Worm (Caenorhabditis elegans): Measurements from ENCODE around the gene mrps-18C.
"Not testable (repeated sequence)": the region's sequence is repeated elsewhere in the genome, so short reads cannot be mapped to it uniquely, and the experiment has no call there.

mrps-18C gene

ce11 chrIII:4962393-4962792 is 27.0 kb downstream of the mrps-18C start, which contains the start of gene vps-22:
vps-22 (minus strand) TSS chrIII:4962493.
- no peak for TF ChIP-seq ceh-13 (GFP tag; optimal IDR thresholded peaks at IDR 0.05)
- no peak for TF ChIP-seq B0310.2 (tag; optimal IDR thresholded peaks at IDR 0.05)
- no peak for TF ChIP-seq F13C5.2 (tag; optimal IDR thresholded peaks at IDR 0.05)
- TF ChIP-seq ama-1 (optimal IDR thresholded peaks at IDR 0.05) = no peak

DNA sequence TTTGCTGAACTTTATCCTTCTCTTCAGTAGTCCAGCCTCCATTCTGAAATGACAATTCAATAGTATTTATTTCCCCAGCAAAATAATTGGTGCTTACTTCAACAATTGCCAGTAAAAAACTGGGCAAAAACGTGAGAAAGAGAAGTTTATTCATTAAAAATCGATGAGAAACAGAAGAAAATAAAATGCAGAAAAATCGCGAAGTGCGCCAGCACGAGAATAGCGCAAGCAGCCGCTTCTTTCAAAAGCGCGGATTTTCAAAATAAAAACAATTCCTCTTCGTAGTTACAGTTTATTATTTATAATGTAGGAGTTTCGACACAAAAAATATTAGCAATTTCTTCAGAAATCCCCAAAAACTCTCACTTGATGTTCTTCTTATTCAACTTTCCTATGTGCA is 27.5 kb downstream of the mrps-18C start, which contains the start of gene C27F2.9:
C27F2.9 (minus strand) TSS at position 159 of the 400 bp plus-strand sequence.
- TF ChIP-seq pes-1 (GFP tag; IDR thresholded peaks at IDR 0.05) (peak; percentile 67), F13C5.2 (tag; optimal IDR thresholded peaks at IDR 0.05) (peak; percentile 91), ets-7 (tag; optimal IDR thresholded peaks at IDR 0.05) (peak; percentile 1), hmbx-1 (tag; optimal IDR thresholded peaks at IDR 0.05) (no peak), sea-1 (GFP tag; conservative IDR thresholded peaks at IDR 0.05) (0 out of 2 replicates have a peak, but pooled peaks have one; percentile 14), tbx-11 (GFP tag; IDR thresholded peaks at IDR 0.05) (0 out of 2 replicates have a peak, but pooled peaks have one; percentile 5), hnd-1 (tag; optimal IDR thresholded peaks at IDR 0.05) (no peak)

DNA sequence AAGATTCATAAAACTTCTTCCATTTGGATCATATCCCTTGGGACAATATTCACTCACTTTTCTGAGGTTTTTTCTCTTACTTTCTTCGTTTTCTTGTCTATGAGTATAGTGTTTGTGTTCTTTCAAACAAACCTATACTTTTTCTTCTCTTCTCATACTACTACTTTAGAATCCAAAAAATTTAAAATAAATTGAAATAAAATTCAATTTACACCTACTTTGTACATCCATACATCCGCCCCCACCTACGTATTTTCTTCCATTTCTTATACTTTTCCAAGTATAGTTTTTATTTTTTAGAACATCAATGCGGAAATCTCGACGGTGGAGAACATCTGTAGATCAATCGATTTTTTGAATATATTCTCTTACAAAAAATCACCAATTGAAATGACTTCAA is 29.9 kb downstream of the mrps-18C start, which contains the start of gene nca-2:
nca-2 (plus strand) TSS at position 301 of the 400 bp plus-strand sequence.
- TF ChIP-seq hmg-4 (GFP tag; optimal IDR thresholded peaks at IDR 0.05) (no peak), tbx-11 (GFP tag; IDR thresholded peaks at IDR 0.05) (no peak), hmbx-1 (tag; optimal IDR thresholded peaks at IDR 0.05) (no peak), sea-1 (GFP tag; conservative IDR thresholded peaks at IDR 0.05) (no peak), pes-1 (GFP tag; IDR thresholded peaks at IDR 0.05) (no peak), ama-1 (optimal IDR thresholded peaks at IDR 0.05) (no peak), B0310.2 (tag; optimal IDR thresholded peaks at IDR 0.05) (no peak), scrt-1 (GFP tag; IDR thresholded peaks at IDR 0.05) (no peak), tbx-37 (GFP tag; conservative IDR thresholded peaks at IDR 0.05) (no peak), F13C5.2 (tag; optimal IDR thresholded peaks at IDR 0.05) (no peak), ceh-36 (tag; optimal IDR thresholded peaks at IDR 0.05) (no peak), tra-4 (tag; optimal IDR thresholded peaks at IDR 0.05) (no peak), hnd-1 (tag; optimal IDR thresholded peaks at IDR 0.05) (no peak)

- TF ChIP-seq pes-1 (GFP tag; IDR thresholded peaks at IDR 0.05) = no peak
- no peak for TF ChIP-seq flt-1 (GFP tag; IDR thresholded peaks at IDR 0.05)
- no peak for TF ChIP-seq B0310.2 (tag; optimal IDR thresholded peaks at IDR 0.05)
- no peak for TF ChIP-seq ets-7 (tag; optimal IDR thresholded peaks at IDR 0.05)
- TF ChIP-seq ama-1 (optimal IDR thresholded peaks at IDR 0.05) = no peak
- TF ChIP-seq tbx-37 (GFP tag; conservative IDR thresholded peaks at IDR 0.05) = no peak
- TF ChIP-seq aly-1 (tag; optimal IDR thresholded peaks at IDR 0.05) = no peak
- TF ChIP-seq sea-1 (GFP tag; conservative IDR thresholded peaks at IDR 0.05) = no peak
- no peak for TF ChIP-seq tbx-11 (GFP tag; IDR thresholded peaks at IDR 0.05)
- TF ChIP-seq hnd-1 (tag; optimal IDR thresholded peaks at IDR 0.05) = no peak
- TF ChIP-seq ceh-36 (tag; optimal IDR thresholded peaks at IDR 0.05) = no peak
- TF ChIP-seq tra-4 (tag; optimal IDR thresholded peaks at IDR 0.05) = no peak
- no peak for TF ChIP-seq scrt-1 (GFP tag; IDR thresholded peaks at IDR 0.05)
- TF ChIP-seq F13C5.2 (tag; optimal IDR thresholded peaks at IDR 0.05) = no peak
- TF ChIP-seq hmg-4 (GFP tag; optimal IDR thresholded peaks at IDR 0.05) = no peak
- no peak for TF ChIP-seq ceh-13 (GFP tag; optimal IDR thresholded peaks at IDR 0.05)
- TF ChIP-seq hmbx-1 (tag; optimal IDR thresholded peaks at IDR 0.05) = no peak
Measured at ce11 chrIII:4967236-4967635, 31.9 kb downstream of the mrps-18C start.

- TF ChIP-seq hnd-1 (tag; optimal IDR thresholded peaks at IDR 0.05) (no peak), pes-1 (GFP tag; IDR thresholded peaks at IDR 0.05) (no peak), tra-4 (tag; optimal IDR thresholded peaks at IDR 0.05) (no peak), scrt-1 (GFP tag; IDR thresholded peaks at IDR 0.05) (no peak), ceh-36 (tag; optimal IDR thresholded peaks at IDR 0.05) (no peak), hmg-4 (GFP tag; optimal IDR thresholded peaks at IDR 0.05) (no peak), tbx-37 (GFP tag; conservative IDR thresholded peaks at IDR 0.05) (no peak), F13C5.2 (tag; optimal IDR thresholded peaks at IDR 0.05) (no peak), ama-1 (optimal IDR thresholded peaks at IDR 0.05) (no peak), flt-1 (GFP tag; IDR thresholded peaks at IDR 0.05) (no peak), sea-1 (GFP tag; conservative IDR thresholded peaks at IDR 0.05) (no peak), hmbx-1 (tag; optimal IDR thresholded peaks at IDR 0.05) (no peak), B0310.2 (tag; optimal IDR thresholded peaks at IDR 0.05) (no peak), aly-1 (tag; optimal IDR thresholded peaks at IDR 0.05) (no peak), ets-7 (tag; optimal IDR thresholded peaks at IDR 0.05) (no peak), tbx-11 (GFP tag; IDR thresholded peaks at IDR 0.05) (no peak), ceh-13 (GFP tag; optimal IDR thresholded peaks at IDR 0.05) (no peak)
Measured at ce11 chrIII:4968146-4968545, 32.8 kb downstream of the mrps-18C start.

ce11 chrIII:4980367-4980766 is 45.0 kb downstream of the mrps-18C start, which contains the start of gene C27F2.6:
C27F2.6 (minus strand) TSS chrIII:4980467.
- not testable (repeated sequence) for TF ChIP-seq ceh-13 (GFP tag; optimal IDR thresholded peaks at IDR 0.05); ceh-36 (tag; optimal IDR thresholded peaks at IDR 0.05); hnd-1 (tag; optimal IDR thresholded peaks at IDR 0.05)

DNA sequence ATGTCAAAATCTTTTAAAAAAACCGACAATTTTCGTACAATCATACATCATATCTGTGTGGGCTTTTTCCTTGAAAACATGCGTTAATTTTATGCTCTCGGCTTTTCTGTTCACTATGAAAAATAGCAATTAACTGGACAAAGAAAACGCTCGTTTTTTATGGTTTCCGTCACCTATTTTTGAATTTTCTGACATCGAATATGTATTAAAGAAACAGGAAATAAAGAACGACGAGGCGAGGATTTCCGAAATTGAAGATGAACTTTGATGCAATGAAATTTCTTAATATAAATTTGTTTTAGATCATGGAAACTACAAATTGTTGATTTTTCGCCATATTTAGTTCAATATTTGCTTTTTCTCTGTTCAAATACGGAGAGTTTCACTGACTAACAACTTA is 48.6 kb downstream of the mrps-18C start:
- TF ChIP-seq ama-1 (optimal IDR thresholded peaks at IDR 0.05) = no peak

DNA sequence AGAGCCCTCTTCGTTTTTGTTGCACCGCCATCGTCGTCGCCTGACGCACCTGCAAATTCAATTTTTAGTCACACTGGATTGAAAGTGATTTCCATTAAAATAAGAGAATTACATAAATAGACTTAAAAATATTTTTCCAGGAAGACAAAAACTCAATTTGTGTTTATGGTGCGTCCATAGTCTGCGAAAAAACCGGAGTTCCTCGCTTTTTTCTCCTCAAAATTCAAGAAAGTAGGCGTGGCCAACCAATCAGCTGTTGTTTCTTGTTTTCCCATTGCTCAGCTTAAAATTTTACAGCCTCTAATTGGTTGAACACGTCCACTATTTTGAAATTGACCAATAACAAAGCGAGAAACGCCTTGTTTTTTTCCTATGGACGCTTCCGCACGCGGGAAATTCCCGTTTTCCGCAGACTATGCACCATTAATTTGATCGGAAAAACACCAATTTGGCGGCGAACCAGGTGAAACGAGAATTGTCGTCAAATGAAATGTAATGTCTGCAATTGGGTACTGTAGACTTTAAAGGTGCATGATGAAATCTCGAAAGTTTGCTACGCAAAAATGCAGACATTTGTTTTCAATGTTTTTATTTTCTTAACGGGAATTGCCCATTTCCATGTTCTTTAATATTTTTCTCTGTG is 49.2 kb downstream of the mrps-18C start, which contains the start of gene C27F2.7:
C27F2.7 (minus strand) TSS at position 51 of the 643 bp plus-strand sequence.
- TF ChIP-seq tbx-11 (GFP tag; IDR thresholded peaks at IDR 0.05) = no peak
- TF ChIP-seq ets-7 (tag; optimal IDR thresholded peaks at IDR 0.05) = no peak
- TF ChIP-seq flt-1 (GFP tag; IDR thresholded peaks at IDR 0.05) = no peak
- TF ChIP-seq B0310.2 (tag; optimal IDR thresholded peaks at IDR 0.05) = no peak
- no peak for TF ChIP-seq ama-1 (optimal IDR thresholded peaks at IDR 0.05)
- TF ChIP-seq ceh-36 (tag; optimal IDR thresholded peaks at IDR 0.05) = no peak

Measured in whole organism, early embryonic.